Worm (Caenorhabditis elegans) whole organism, L4 larva: ENCODE data around the gene Y75B8A.39.
A peak's percentile ranks its signal among the peaks of the same experiment; 100 is the strongest.

Experiments used
- D1046.2 ChIP-seq: fragments of 200-800 bp; sonication (Bioruptor generic); IDR thresholded peaks from 2 replicates; pipeline ENCODE4 v1.3.6; 2022; ENCODE audit warnings: missing genetic modification characterization, missing compliant biosample characterization
- F26F4.8 ChIP-seq: fragments of 200-800 bp; sonication (Bioruptor generic); conservative IDR thresholded peaks from 2 replicates; pipeline ENCODE4 v1.3.6; 2022; ENCODE audit warnings: missing genetic modification characterization, missing compliant biosample characterization
- F44E2.7 ChIP-seq: fragments of 200-800 bp; sonication (Bioruptor generic); IDR thresholded peaks from 2 replicates; pipeline ENCODE4 v2.1.2; 2022; ENCODE audit warnings: missing genetic modification characterization, missing compliant biosample characterization
- R02D3.7 ChIP-seq: fragments of 150-350 bp; sonication (generic microtip); optimal IDR thresholded peaks from 3 replicates; lab custom pipeline; 2014; ENCODE audit warnings: missing biosample characterization, missing genetic modification characterization
- T26A8.4 ChIP-seq: fragments of 200-800 bp; sonication (Bioruptor generic); IDR thresholded peaks from 2 replicates; pipeline ENCODE4 v1.3.6; 2022; ENCODE audit warnings: missing genetic modification characterization, missing compliant biosample characterization
- Y105C5A.15 ChIP-seq: fragments of 200-800 bp; sonication (Bioruptor generic); IDR thresholded peaks from 2 replicates; pipeline ENCODE4 v1.3.6; 2022; ENCODE audit warnings: missing genetic modification characterization, missing compliant biosample characterization
- Y48G9A.11 ChIP-seq: fragments of 200-800 bp; sonication (Bioruptor generic); IDR thresholded peaks from 2 replicates; pipeline ENCODE4 v1.3.6; 2022; ENCODE audit warnings: missing genetic modification reagents, missing genetic modification characterization, missing compliant biosample characterization
- ZK337.2 ChIP-seq: fragments of 200-800 bp; sonication (Bioruptor generic); IDR thresholded peaks from 2 replicates; pipeline ENCODE4 v1.3.6; 2022; ENCODE audit warnings: missing genetic modification reagents, missing genetic modification characterization, missing compliant biosample characterization
- ama-1 ChIP-seq: fragments of 150-350 bp; optimal IDR thresholded peaks from 2 replicates; lab custom pipeline; 2014; ENCODE audit warnings: inconsistent platforms, mixed read lengths
- ceh-28 ChIP-seq: fragments of 150-350 bp; optimal IDR thresholded peaks from 2 replicates; lab custom pipeline; 2014; ENCODE audit warnings: missing biosample characterization, missing genetic modification reagents, missing genetic modification characterization
- ceh-44 ChIP-seq: fragments of 200-800 bp; sonication (Bioruptor generic); IDR thresholded peaks from 2 replicates; pipeline ENCODE4 v1.3.6; 2022; ENCODE audit warnings: missing genetic modification reagents, missing genetic modification characterization, missing compliant biosample characterization
- ceh-62 ChIP-seq: sonication (generic microtip); optimal IDR thresholded peaks from 2 replicates; lab custom pipeline; 2017; ENCODE audit warnings: missing biosample characterization, missing genetic modification characterization
- ctbp-1 ChIP-seq: fragments of 200-800 bp; sonication (Bioruptor generic); IDR thresholded peaks from 2 replicates; pipeline ENCODE4 v1.3.6; 2022; ENCODE audit warnings: missing genetic modification reagents, missing genetic modification characterization, missing compliant biosample characterization
- daf-16 ChIP-seq, 3 experiments: sonication (generic microtip); optimal IDR thresholded peaks; 2 replicates each; lab custom pipeline; 2016 to 2017; ENCODE audit warnings: missing genetic modification characterization in 3 of 3, missing genetic modification reagents in 3 of 3, mild to moderate bottlenecking in 2 of 3, missing compliant biosample characterization in 2 of 3, missing biosample characterization in 1 of 3, moderate library complexity in 1 of 3
- dmd-6 ChIP-seq: fragments of 200-800 bp; sonication (Bioruptor generic); IDR thresholded peaks from 2 replicates; pipeline ENCODE4 v1.3.6; 2022; ENCODE audit warnings: missing genetic modification reagents, missing genetic modification characterization, missing compliant biosample characterization
- dve-1 ChIP-seq: sonication (generic microtip); optimal IDR thresholded peaks from 2 replicates; lab custom pipeline; 2017; ENCODE audit warnings: antibody characterized with exemption, mild to moderate bottlenecking, missing genetic modification characterization, missing compliant biosample characterization; ENCODE audit not compliant: insufficient read depth
- fkh-10 ChIP-seq: fragments of 150-350 bp; optimal IDR thresholded peaks from 2 replicates; lab custom pipeline; 2014; ENCODE audit warnings: missing biosample characterization, missing genetic modification reagents, missing genetic modification characterization
- fos-1 ChIP-seq: fragments of 150-350 bp; optimal IDR thresholded peaks from 2 replicates; lab custom pipeline; 2014; ENCODE audit warnings: missing biosample characterization, missing genetic modification characterization
- hif-1 ChIP-seq, 2 experiments: sonication (generic microtip); optimal IDR thresholded peaks; 2 replicates each; lab custom pipeline; 2016 to 2017; ENCODE audit warnings: missing compliant biosample characterization in 2 of 2, missing genetic modification characterization in 2 of 2, missing genetic modification reagents in 2 of 2, missing genotype in 2 of 2, mild to moderate bottlenecking in 1 of 2
- hlh-11 ChIP-seq: fragments of 200-800 bp; sonication (Bioruptor generic); optimal IDR thresholded peaks from 2 replicates; lab custom pipeline; 2018; ENCODE audit warnings: mild to moderate bottlenecking, missing genetic modification characterization, missing compliant biosample characterization
- hlh-30 ChIP-seq: sonication (generic microtip); optimal IDR thresholded peaks from 2 replicates; lab custom pipeline; 2017; ENCODE audit warnings: antibody characterized with exemption, mild to moderate bottlenecking, missing genetic modification characterization, missing compliant biosample characterization; ENCODE audit not compliant: insufficient read depth
- hmg-1.1 ChIP-seq: fragments of 200-800 bp; sonication (Bioruptor generic); IDR thresholded peaks from 2 replicates; pipeline ENCODE4 v1.3.6; 2022; ENCODE audit warnings: missing genetic modification reagents, missing genetic modification characterization, missing compliant biosample characterization
- jun-1 ChIP-seq: fragments of 150-350 bp; optimal IDR thresholded peaks from 2 replicates; lab custom pipeline; 2014; ENCODE audit warnings: missing biosample characterization, missing genetic modification reagents, missing genetic modification characterization
- lin-13 ChIP-seq: fragments of 150-350 bp; optimal IDR thresholded peaks from 2 replicates; lab custom pipeline; 2014; ENCODE audit warnings: missing biosample characterization, missing genetic modification reagents, missing genetic modification characterization
- lin-15B ChIP-seq: fragments of 150-350 bp; sonication (generic microtip); optimal IDR thresholded peaks from 3 replicates; lab custom pipeline; 2014; ENCODE audit warnings: missing biosample characterization, missing genetic modification characterization
- lin-38 ChIP-seq: fragments of 200-800 bp; sonication (Bioruptor generic); IDR thresholded peaks from 2 replicates; pipeline ENCODE4 v1.3.6; 2022; ENCODE audit warnings: missing genetic modification reagents, missing genetic modification characterization, missing compliant biosample characterization
- lir-3 ChIP-seq: sonication (generic microtip); optimal IDR thresholded peaks from 2 replicates; lab custom pipeline; 2016; ENCODE audit warnings: mild to moderate bottlenecking, missing genetic modification characterization, missing compliant biosample characterization
- mep-1 ChIP-seq: fragments of 150-350 bp; sonication (generic microtip); optimal IDR thresholded peaks from 3 replicates; lab custom pipeline; 2014; ENCODE audit warnings: missing biosample characterization, missing genetic modification characterization
- mes-2 ChIP-seq: sonication (generic microtip); optimal IDR thresholded peaks from 2 replicates; lab custom pipeline; 2016; ENCODE audit warnings: missing genotype, mild to moderate bottlenecking, missing genetic modification characterization, missing compliant biosample characterization; ENCODE audit not compliant: poor library complexity, severe bottlenecking
- mxl-2 ChIP-seq: fragments of 200-800 bp; sonication (Bioruptor generic); conservative IDR thresholded peaks from 2 replicates; pipeline ENCODE4 v1.3.6; 2022; ENCODE audit warnings: missing genetic modification reagents, missing genetic modification characterization, missing compliant biosample characterization
- nhr-237 ChIP-seq: sonication (generic microtip); optimal IDR thresholded peaks from 2 replicates; lab custom pipeline; 2017; ENCODE audit warnings: missing biosample characterization, missing genetic modification characterization
- nhr-28 ChIP-seq: fragments of 150-350 bp; optimal IDR thresholded peaks from 2 replicates; lab custom pipeline; 2014; ENCODE audit warnings: missing biosample characterization, missing genetic modification characterization
- nhr-41 ChIP-seq: fragments of 200-800 bp; sonication (Bioruptor generic); IDR thresholded peaks from 2 replicates; pipeline ENCODE4 v1.3.6; 2022; ENCODE audit warnings: missing genetic modification reagents, missing genetic modification characterization, missing compliant biosample characterization
- nhr-6 ChIP-seq: fragments of 150-350 bp; optimal IDR thresholded peaks from 2 replicates; lab custom pipeline; 2014; ENCODE audit warnings: missing biosample characterization, missing genetic modification characterization
- nhr-76 ChIP-seq: fragments of 150-350 bp; optimal IDR thresholded peaks from 2 replicates; lab custom pipeline; 2014; ENCODE audit warnings: missing biosample characterization, missing genetic modification characterization
- nhr-77 ChIP-seq: fragments of 150-350 bp; optimal IDR thresholded peaks from 2 replicates; lab custom pipeline; 2014; ENCODE audit warnings: missing biosample characterization, missing genetic modification characterization
- php-3 ChIP-seq: fragments of 200-800 bp; sonication (Bioruptor generic); IDR thresholded peaks from 2 replicates; pipeline ENCODE4 v1.3.6; 2022; ENCODE audit warnings: missing genetic modification reagents, missing genetic modification characterization, missing compliant biosample characterization
- pqm-1 ChIP-seq: sonication (generic microtip); optimal IDR thresholded peaks from 2 replicates; lab custom pipeline; 2017; ENCODE audit warnings: missing biosample characterization, missing genetic modification characterization
- sdz-12 ChIP-seq: fragments of 200-800 bp; sonication (Bioruptor generic); optimal IDR thresholded peaks from 2 replicates; lab custom pipeline; 2018; ENCODE audit warnings: mild to moderate bottlenecking, missing genetic modification characterization, missing compliant biosample characterization
- set-16 ChIP-seq: fragments of 200-800 bp; sonication (Bioruptor generic); IDR thresholded peaks from 2 replicates; pipeline ENCODE4 v1.3.6; 2022; ENCODE audit warnings: missing genetic modification reagents, missing genetic modification characterization, missing compliant biosample characterization
- spr-1 ChIP-seq: sonication (generic microtip); optimal IDR thresholded peaks from 2 replicates; lab custom pipeline; 2016; ENCODE audit warnings: mild to moderate bottlenecking, missing genetic modification characterization, missing compliant biosample characterization
- tag-97 ChIP-seq: fragments of 200-800 bp; sonication (Bioruptor generic); IDR thresholded peaks from 2 replicates; pipeline ENCODE4 v1.3.6; 2022; ENCODE audit warnings: missing genetic modification characterization, missing compliant biosample characterization
- tra-1 ChIP-seq: fragments of 200-800 bp; sonication (Bioruptor generic); IDR thresholded peaks from 2 replicates; pipeline ENCODE4 v1.3.6; 2022; ENCODE audit warnings: missing genetic modification reagents, missing genetic modification characterization, missing compliant biosample characterization
- unc-62 ChIP-seq, 3 experiments: fragments of 150-350 bp in 1 of 3; sonication (generic microtip); optimal IDR thresholded peaks in 2 of 3; peaks in 1 of 3; 1 replicate in 1 of 3; 2 replicates in 2 of 3; lab custom pipeline; 2014 to 2017; ENCODE audit warnings: missing biosample characterization in 3 of 3, missing genetic modification characterization in 3 of 3, missing genetic modification reagents in 3 of 3, missing genotype in 1 of 3
- vab-7 ChIP-seq: fragments of 200-800 bp; sonication (Bioruptor generic); IDR thresholded peaks from 2 replicates; pipeline ENCODE4 v1.3.6; 2022; ENCODE audit warnings: missing genetic modification reagents, missing genetic modification characterization, missing compliant biosample characterization
- zfp-2 ChIP-seq: sonication (generic microtip); optimal IDR thresholded peaks from 2 replicates; lab custom pipeline; 2016; ENCODE audit warnings: mild to moderate bottlenecking, missing genetic modification characterization, missing compliant biosample characterization
- zip-2 ChIP-seq: fragments of 150-350 bp; optimal IDR thresholded peaks from 2 replicates; lab custom pipeline; 2014; ENCODE audit warnings: missing biosample characterization, missing genetic modification characterization
- ztf-7 ChIP-seq: fragments of 150-350 bp; optimal IDR thresholded peaks from 2 replicates; lab custom pipeline; 2014; ENCODE audit warnings: missing biosample characterization, missing genetic modification characterization

The Y75B8A.39 gene

ce11 chrIII:12307475-12307874 lies 5.5 kb upstream of the Y75B8A.39 start, which contains the start of gene pqn-92 (continued):
- peak; percentile 99 for TF ChIP-seq nhr-6
- TF ChIP-seq D1046.2 (GFP tag; lab: Robert Waterston, UW), result no peak
- peak; percentile 65 for TF ChIP-seq nhr-28 (tag; lab: Kevin White, UChicago)
- TF ChIP-seq mes-2, result no peak
- no peak for TF ChIP-seq ctbp-1 (GFP tag; lab: Robert Waterston, UW)
- TF ChIP-seq dmd-6 (GFP tag; lab: Robert Waterston, UW), result peak; percentile 61; the same call in 1 of the 2 replicates
- no peak for TF ChIP-seq T26A8.4 (GFP tag; lab: Robert Waterston, UW)
- TF ChIP-seq ztf-7 (tag; lab: Kevin White, UChicago), result no peak
- TF ChIP-seq daf-16 (GFP tag; optimal IDR thresholded peaks at IDR 0.05; lab: Kevin White, UChicago), result no peak
- no peak for TF ChIP-seq daf-16 (tag; optimal IDR thresholded peaks at IDR 0.05; lab: Kevin White, UChicago)
- no peak for TF ChIP-seq mxl-2
- peak; percentile 26 for TF ChIP-seq nhr-77 (tag; lab: Kevin White, UChicago)
- no peak for TF ChIP-seq ceh-28 (tag; lab: Kevin White, UChicago)
- TF ChIP-seq hlh-11 (tag; lab: Kevin White, UChicago), result peak; percentile 27
- TF ChIP-seq F26F4.8 (GFP tag; lab: Robert Waterston, UW), result no peak
- TF ChIP-seq sdz-12 (GFP tag; lab: Kevin White, UChicago), result no peak
- TF ChIP-seq tag-97 (GFP tag; lab: Robert Waterston, UW), result no peak
- TF ChIP-seq fkh-10 (GFP tag; lab: Kevin White, UChicago), result no peak
- no peak for TF ChIP-seq mep-1 (tag; lab: Kevin White, UChicago)
- TF ChIP-seq dve-1 (tag; lab: Kevin White, UChicago), result peak; percentile 14

ce11 chrIII:12315179-12315578 lies 2.2 kb downstream of the Y75B8A.39 start, which contains the start of gene Y75B8A.37:
Y75B8A.37 (plus strand) TSS chrIII:12315479.
- TF ChIP-seq tra-1 (GFP tag; lab: Robert Waterston, UW) (no peak), ZK337.2 (GFP tag; lab: Robert Waterston, UW) (no peak), Y105C5A.15 (GFP tag; lab: Robert Waterston, UW) (no peak), nhr-77 (tag; lab: Kevin White, UChicago) (no peak), lin-38 (GFP tag; lab: Robert Waterston, UW) (no peak), jun-1 (tag; lab: Kevin White, UChicago) (no peak), ceh-44 (GFP tag; lab: Robert Waterston, UW) (no peak), dmd-6 (GFP tag; lab: Robert Waterston, UW) (no peak), vab-7 (no peak), zip-2 (tag; lab: Kevin White, UChicago) (no peak), Y48G9A.11 (GFP tag; lab: Robert Waterston, UW) (no peak), zfp-2 (tag; lab: Kevin White, UChicago) (no peak), lir-3 (no peak), lin-13 (no peak), R02D3.7 (tag; lab: Kevin White, UChicago) (no peak)

ce11 chrIII:12317492-12317891 lies 4.5 kb downstream of the Y75B8A.39 start:
- TF ChIP-seq Y48G9A.11 (GFP tag; lab: Robert Waterston, UW) (no peak), R02D3.7 (tag; lab: Kevin White, UChicago) (no peak), hmg-1.1 (no peak), nhr-77 (tag; lab: Kevin White, UChicago) (no peak), hlh-30 (tag; lab: Kevin White, UChicago) (peak; percentile 49), unc-62 (GFP tag; optimal IDR thresholded peaks at IDR 0.05 in 1 of 2; lab: Kevin White, UChicago) (peak in 1 of 2 experiments; percentile 90), unc-62 (tag; optimal IDR thresholded peaks at IDR 0.05; lab: Kevin White, UChicago) (no peak), F44E2.7 (no peak), nhr-237 (tag; lab: Kevin White, UChicago) (no peak), ctbp-1 (GFP tag; lab: Robert Waterston, UW) (no peak), ama-1 (lab: Kevin White, UChicago) (no peak), pqm-1 (tag; lab: Kevin White, UChicago) (peak; percentile 86), mes-2 (peak; percentile 4), php-3 (GFP tag; lab: Robert Waterston, UW) (peak; percentile 88), fos-1 (tag; lab: Kevin White, UChicago) (no peak), nhr-41 (GFP tag; lab: Robert Waterston, UW) (peak; percentile 92), ceh-62 (tag; lab: Kevin White, UChicago) (no peak), nhr-76 (tag; lab: Kevin White, UChicago) (no peak), lin-38 (GFP tag; lab: Robert Waterston, UW) (peak; percentile 24; the same call in 1 of the 2 replicates), spr-1 (tag; lab: Kevin White, UChicago) (no peak), hif-1 (tag; optimal IDR thresholded peaks at IDR 0.05; lab: Kevin White, UChicago) (no peak), lin-15B (tag; lab: Kevin White, UChicago) (no peak), set-16 (GFP tag; lab: Robert Waterston, UW) (no peak)
